Worm (Caenorhabditis elegans) whole organism, L1 larva: Measurements from ENCODE around the gene nlp-35.
A peak's percentile ranks its signal among the peaks of the same experiment; 100 is the strongest.

ENCODE experiments used
- C04F5.9 ChIP-seq: sonication (generic microtip); optimal IDR thresholded peaks from 2 replicates; lab custom pipeline; 2016; ENCODE audit warnings: missing genetic modification characterization, missing compliant biosample characterization
- C16A3.4 ChIP-seq: fragments of 150-350 bp; optimal IDR thresholded peaks from 2 replicates; lab custom pipeline; 2014; ENCODE audit warnings: missing biosample characterization, missing genetic modification characterization
- C34B4.2 ChIP-seq: sonication (generic microtip); optimal IDR thresholded peaks from 2 replicates; lab custom pipeline; 2017; ENCODE audit warnings: mild to moderate bottlenecking, missing genetic modification characterization, missing compliant biosample characterization
- F16B12.6 ChIP-seq: fragments of 150-350 bp; optimal IDR thresholded peaks from 2 replicates; lab custom pipeline; 2014; ENCODE audit warnings: missing biosample characterization, missing genetic modification characterization
- Y116A8C.19 ChIP-seq: sonication (generic microtip); optimal IDR thresholded peaks from 2 replicates; lab custom pipeline; 2016; ENCODE audit warnings: missing compliant biosample characterization, missing genetic modification characterization, borderline replicate concordance
- ama-1 ChIP-seq: fragments of 150-350 bp; optimal IDR thresholded peaks from 2 replicates; lab custom pipeline; 2014
- blmp-1 ChIP-seq: fragments of 150-350 bp; optimal IDR thresholded peaks from 2 replicates; lab custom pipeline; 2014; ENCODE audit warnings: missing biosample characterization, missing genetic modification characterization
- ceh-63 ChIP-seq: fragments of 200-800 bp; sonication (Bioruptor generic); optimal IDR thresholded peaks from 2 replicates; lab custom pipeline; 2018; ENCODE audit warnings: mild to moderate bottlenecking, missing genetic modification characterization, missing compliant biosample characterization
- ceh-8 ChIP-seq: fragments of 200-800 bp; sonication (Bioruptor generic); optimal IDR thresholded peaks from 2 replicates; lab custom pipeline; 2018; ENCODE audit warnings: mild to moderate bottlenecking, missing genetic modification characterization, moderate library complexity, missing compliant biosample characterization
- ceh-82 ChIP-seq, 3 experiments: fragments of 150-350 bp in 1 of 3; sonication (generic microtip) in 2 of 3; optimal IDR thresholded peaks; 2 replicates each; lab custom pipeline; 2014 to 2017; ENCODE audit warnings: missing biosample characterization in 3 of 3, missing genetic modification characterization in 3 of 3
- ceh-88 ChIP-seq: fragments of 200-800 bp; sonication (Bioruptor generic); IDR thresholded peaks from 2 replicates; pipeline ENCODE4 v1.3.6; 2022; ENCODE audit warnings: missing genetic modification characterization, missing compliant biosample characterization
- ces-1 ChIP-seq: fragments of 150-350 bp; optimal IDR thresholded peaks from 2 replicates; lab custom pipeline; 2014; ENCODE audit warnings: missing biosample characterization, missing genetic modification reagents, missing genetic modification characterization
- dpl-1 ChIP-seq, 3 experiments: fragments of 150-350 bp in 2 of 3; sonication (generic microtip) in 1 of 3; optimal IDR thresholded peaks; 2 replicates each; lab custom pipeline; 2014 to 2017; ENCODE audit warnings: missing biosample characterization in 3 of 3, missing genetic modification characterization in 3 of 3, missing genetic modification reagents in 3 of 3
- dsc-1 ChIP-seq: sonication (generic microtip); optimal IDR thresholded peaks from 2 replicates; lab custom pipeline; 2016; ENCODE audit warnings: mild to moderate bottlenecking, missing genetic modification characterization, missing compliant biosample characterization
- efl-1 ChIP-seq, 4 experiments: fragments of 150-350 bp; optimal IDR thresholded peaks in 3 of 4; peaks in 1 of 4; 1 replicate in 1 of 4; 2 replicates in 3 of 4; lab custom pipeline; 2014; ENCODE audit warnings: missing biosample characterization in 2 of 4, missing genetic modification characterization in 2 of 4, missing genetic modification reagents in 2 of 4
- egl-13 ChIP-seq: sonication (generic microtip); optimal IDR thresholded peaks from 2 replicates; lab custom pipeline; 2016; ENCODE audit warnings: missing genotype, missing genetic modification reagents, missing genetic modification characterization, missing compliant biosample characterization
- egl-27 ChIP-seq, 2 experiments: fragments of 150-350 bp in 1 of 2; sonication (generic microtip); optimal IDR thresholded peaks; 3 replicates each; lab custom pipeline; 2017 to 2018; ENCODE audit warnings: missing biosample characterization in 2 of 2, missing genetic modification characterization in 2 of 2, missing genetic modification reagents in 2 of 2
- elt-2 ChIP-seq: sonication (generic microtip); optimal IDR thresholded peaks from 2 replicates; lab custom pipeline; 2016; ENCODE audit warnings: missing genetic modification characterization, mild to moderate bottlenecking, inconsistent platforms, missing compliant biosample characterization, missing genetic modification reagents
- elt-3 ChIP-seq, 6 experiments: fragments of 150-350 bp in 1 of 6; sonication (generic microtip); optimal IDR thresholded peaks; 2 replicates each; lab custom pipeline; 2017 to 2018; ENCODE audit warnings: missing biosample characterization in 6 of 6, missing genetic modification characterization in 6 of 6, inconsistent platforms in 1 of 6
- fkh-10 ChIP-seq: sonication (generic microtip); optimal IDR thresholded peaks from 2 replicates; lab custom pipeline; 2017; ENCODE audit warnings: missing biosample characterization, missing genetic modification reagents, missing genetic modification characterization
- fkh-8 ChIP-seq: sonication (generic microtip); optimal IDR thresholded peaks from 2 replicates; lab custom pipeline; 2016; ENCODE audit warnings: mild to moderate bottlenecking, missing genetic modification characterization, missing compliant biosample characterization
- grh-1 ChIP-seq: fragments of 200-800 bp; sonication (Bioruptor generic); IDR thresholded peaks from 2 replicates; pipeline ENCODE4 v1.3.6; 2022; ENCODE audit warnings: missing genetic modification reagents, missing genetic modification characterization, missing compliant biosample characterization
- hlh-17 ChIP-seq: fragments of 200-800 bp; sonication (Bioruptor generic); optimal IDR thresholded peaks from 2 replicates; lab custom pipeline; 2018; ENCODE audit warnings: missing genetic modification characterization, mild to moderate bottlenecking, missing compliant biosample characterization, moderate library complexity, borderline replicate concordance
- hlh-4 ChIP-seq: sonication (generic microtip); optimal IDR thresholded peaks from 2 replicates; lab custom pipeline; 2016; ENCODE audit warnings: mild to moderate bottlenecking, missing genetic modification characterization, missing compliant biosample characterization
- hpl-2 ChIP-seq: fragments of 150-350 bp; optimal IDR thresholded peaks from 2 replicates; lab custom pipeline; 2014; ENCODE audit warnings: missing biosample characterization, missing genetic modification reagents, missing genetic modification characterization
- irx-1 ChIP-seq: sonication (generic microtip); optimal IDR thresholded peaks from 2 replicates; lab custom pipeline; 2016; ENCODE audit warnings: missing genetic modification characterization, missing compliant biosample characterization
- jun-1 ChIP-seq: fragments of 150-350 bp; optimal IDR thresholded peaks from 2 replicates; lab custom pipeline; 2014; ENCODE audit warnings: missing biosample characterization, missing genetic modification reagents, missing genetic modification characterization
- lin-14 ChIP-seq: fragments of 200-800 bp; sonication (Bioruptor generic); optimal IDR thresholded peaks from 2 replicates; lab custom pipeline; 2018; ENCODE audit warnings: mild to moderate bottlenecking, missing genetic modification characterization, moderate library complexity, missing compliant biosample characterization
- lin-35 ChIP-seq, 2 experiments: fragments of 150-350 bp; optimal IDR thresholded peaks; 2 replicates each; lab custom pipeline; 2014; ENCODE audit warnings: missing biosample characterization in 2 of 2, missing genetic modification characterization in 2 of 2, missing genetic modification reagents in 2 of 2
- lin-39 ChIP-seq: fragments of 150-350 bp; optimal IDR thresholded peaks from 2 replicates; lab custom pipeline; 2014; ENCODE audit warnings: missing biosample characterization, missing genetic modification reagents, missing genetic modification characterization
- lir-3 ChIP-seq: sonication (generic microtip); optimal IDR thresholded peaks from 2 replicates; lab custom pipeline; 2016; ENCODE audit warnings: mild to moderate bottlenecking, missing genetic modification characterization, moderate library complexity, missing compliant biosample characterization; ENCODE audit not compliant: poor library complexity
- lsy-2 ChIP-seq, 2 experiments: fragments of 150-350 bp; optimal IDR thresholded peaks; 2 replicates each; lab custom pipeline; 2014; ENCODE audit warnings: missing biosample characterization in 2 of 2, missing genetic modification characterization in 2 of 2
- nhr-12 ChIP-seq: sonication (generic microtip); optimal IDR thresholded peaks from 2 replicates; lab custom pipeline; 2017; ENCODE audit warnings: missing biosample characterization, missing genetic modification characterization
- nhr-20 ChIP-seq: sonication (generic microtip); optimal IDR thresholded peaks from 2 replicates; lab custom pipeline; 2016; ENCODE audit warnings: mild to moderate bottlenecking, missing genetic modification characterization, missing compliant biosample characterization
- nhr-237 ChIP-seq: fragments of 150-350 bp; optimal IDR thresholded peaks from 2 replicates; lab custom pipeline; 2014; ENCODE audit warnings: missing biosample characterization, missing genetic modification characterization
- nhr-47 ChIP-seq: sonication (generic microtip); optimal IDR thresholded peaks from 2 replicates; lab custom pipeline; 2016; ENCODE audit warnings: mild to moderate bottlenecking, missing genetic modification characterization, moderate library complexity, missing compliant biosample characterization
- nhr-76 ChIP-seq: sonication (generic microtip); optimal IDR thresholded peaks from 2 replicates; lab custom pipeline; 2017; ENCODE audit warnings: missing biosample characterization, missing genetic modification characterization
- nhr-77 ChIP-seq: fragments of 150-350 bp; optimal IDR thresholded peaks from 2 replicates; lab custom pipeline; 2014; ENCODE audit warnings: missing biosample characterization, missing genetic modification characterization
- nhr-90 ChIP-seq: sonication (generic microtip); optimal IDR thresholded peaks from 2 replicates; lab custom pipeline; 2016; ENCODE audit warnings: mild to moderate bottlenecking, missing genetic modification characterization, missing compliant biosample characterization; ENCODE audit not compliant: poor library complexity
- pag-3 ChIP-seq: sonication (generic microtip); optimal IDR thresholded peaks from 2 replicates; lab custom pipeline; 2017; ENCODE audit warnings: missing genetic modification characterization, mild to moderate bottlenecking, missing compliant biosample characterization, antibody characterized with exemption, borderline replicate concordance; ENCODE audit not compliant: insufficient read depth
- pax-3 ChIP-seq: fragments of 200-800 bp; sonication (Bioruptor generic); optimal IDR thresholded peaks from 2 replicates; lab custom pipeline; 2018; ENCODE audit warnings: mild to moderate bottlenecking, missing genetic modification characterization, moderate library complexity, missing compliant biosample characterization
- sox-4 ChIP-seq: sonication (generic microtip); optimal IDR thresholded peaks from 2 replicates; lab custom pipeline; 2016; ENCODE audit warnings: missing genetic modification characterization, missing compliant biosample characterization
- tlp-1 ChIP-seq: fragments of 150-350 bp; optimal IDR thresholded peaks from 2 replicates; lab custom pipeline; 2014; ENCODE audit warnings: missing biosample characterization, missing genetic modification characterization
- unc-130 ChIP-seq: fragments of 150-350 bp; optimal IDR thresholded peaks from 2 replicates; lab custom pipeline; 2017; ENCODE audit warnings: missing biosample characterization, missing genetic modification characterization, inconsistent platforms
- unc-30 ChIP-seq: sonication (generic microtip); optimal IDR thresholded peaks from 2 replicates; lab custom pipeline; 2017; ENCODE audit warnings: missing biosample characterization, missing genetic modification characterization
- unc-86 ChIP-seq: sonication (generic microtip); optimal IDR thresholded peaks from 2 replicates; lab custom pipeline; 2016; ENCODE audit warnings: missing genetic modification characterization, missing compliant biosample characterization
- unc-98 ChIP-seq: fragments of 200-800 bp; sonication (Bioruptor generic); IDR thresholded peaks from 2 replicates; pipeline ENCODE4 v1.3.6; 2022; ENCODE audit warnings: missing genetic modification characterization, missing compliant biosample characterization
- vab-15 ChIP-seq: sonication (generic microtip); optimal IDR thresholded peaks from 2 replicates; lab custom pipeline; 2017; ENCODE audit warnings: missing genotype, mild to moderate bottlenecking, missing genetic modification characterization, missing compliant biosample characterization
- xbp-1 ChIP-seq: sonication (generic microtip); optimal IDR thresholded peaks from 2 replicates; lab custom pipeline; 2016; ENCODE audit warnings: missing genetic modification characterization, missing compliant biosample characterization
- zip-4 ChIP-seq: fragments of 200-800 bp; sonication (Bioruptor generic); optimal IDR thresholded peaks from 2 replicates; lab custom pipeline; 2018; ENCODE audit warnings: mild to moderate bottlenecking, missing genetic modification characterization, moderate library complexity, missing compliant biosample characterization
- ztf-11 ChIP-seq, 2 experiments: sonication (generic microtip); optimal IDR thresholded peaks; 2 replicates each; lab custom pipeline; 2016 to 2017; ENCODE audit warnings: missing genetic modification characterization in 2 of 2, missing biosample characterization in 1 of 2, missing compliant biosample characterization in 1 of 2
- ztf-4 ChIP-seq: fragments of 150-350 bp; optimal IDR thresholded peaks from 2 replicates; lab custom pipeline; 2014; ENCODE audit warnings: missing biosample characterization, missing genetic modification characterization

nlp-35 gene

DNA sequence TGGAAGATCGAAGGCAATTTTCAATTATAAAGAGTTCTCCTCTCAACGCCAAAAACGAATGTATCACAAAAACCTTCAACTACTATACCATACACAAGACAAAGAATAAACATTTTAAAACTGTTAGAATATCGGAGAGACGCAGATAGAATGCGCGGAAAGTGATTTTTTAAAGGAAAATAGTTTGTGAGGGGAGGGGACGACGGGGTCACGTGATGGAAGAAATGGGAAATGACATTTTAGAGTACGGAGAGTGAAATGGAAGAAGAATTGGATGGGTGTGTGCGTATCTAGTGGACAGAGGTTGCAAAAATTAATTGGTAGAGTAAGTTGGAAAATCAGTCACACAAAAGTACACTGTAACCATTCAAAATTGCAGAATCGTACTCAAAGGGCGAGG lies 15.6 kb upstream of the nlp-35 start (continued):
- TF ChIP-seq C34B4.2 (tag; lab: Kevin White, UChicago): no peak
- no peak for TF ChIP-seq pag-3
- TF ChIP-seq ceh-82 (tag; optimal IDR thresholded peaks at IDR 0.05; lab: Kevin White, UChicago): no peak
- peak; percentile 53 for TF ChIP-seq nhr-237
- no peak for TF ChIP-seq sox-4 (tag; lab: Kevin White, UChicago)
- TF ChIP-seq egl-13 (tag; lab: Kevin White, UChicago): no peak
- no peak for TF ChIP-seq pax-3 (tag; lab: Kevin White, UChicago)
- TF ChIP-seq nhr-20 (tag; lab: Kevin White, UChicago): peak; percentile 90
- TF ChIP-seq lin-14 (GFP tag; lab: Kevin White, UChicago): peak; percentile 85
- TF ChIP-seq zip-4 (GFP tag; lab: Kevin White, UChicago): no peak
- TF ChIP-seq grh-1: peak; percentile 63; the same call in 1 of the 2 replicates
- no peak for TF ChIP-seq lin-39
- TF ChIP-seq dpl-1 (GFP tag; optimal IDR thresholded peaks at IDR 0.05; lab: Kevin White, UChicago): peak; percentile 45 to 52 (median 49)
- no peak for TF ChIP-seq ztf-11 (tag; optimal IDR thresholded peaks at IDR 0.05; lab: Kevin White, UChicago)
- TF ChIP-seq nhr-12 (tag; lab: Kevin White, UChicago): no peak
- TF ChIP-seq egl-27 (tag; optimal IDR thresholded peaks at IDR 0.05; lab: Kevin White, UChicago): no peak
- TF ChIP-seq C04F5.9 (tag; lab: Kevin White, UChicago): no peak
- TF ChIP-seq irx-1 (tag; lab: Kevin White, UChicago): no peak
- no peak for TF ChIP-seq hpl-2
- no peak for TF ChIP-seq F16B12.6 (tag; lab: Kevin White, UChicago)
- peak; percentile 66 to 68 for TF ChIP-seq lsy-2 (tag; optimal IDR thresholded peaks at IDR 0.05; lab: Kevin White, UChicago)
- TF ChIP-seq dsc-1 (tag; lab: Kevin White, UChicago): no peak
- no peak for TF ChIP-seq fkh-8 (tag; lab: Kevin White, UChicago)
- TF ChIP-seq C16A3.4: peak; percentile 50
- peak; percentile 86 for TF ChIP-seq nhr-90
- TF ChIP-seq vab-15: no peak
- TF ChIP-seq jun-1: no peak
- TF ChIP-seq efl-1 (optimal IDR thresholded peaks at IDR 0.05; lab: Kevin White, UChicago): peak; percentile 34 to 54
- peak; percentile 34 to 95 for TF ChIP-seq efl-1 (GFP tag; optimal IDR thresholded peaks at IDR 0.05 in 1 of 2; lab: Kevin White, UChicago)
- no peak for TF ChIP-seq unc-30 (tag; lab: Kevin White, UChicago)
- TF ChIP-seq ceh-8: no peak
- no peak for TF ChIP-seq ama-1 (lab: Kevin White, UChicago)
- TF ChIP-seq ceh-63 (GFP tag; lab: Kevin White, UChicago): no peak
- no peak for TF ChIP-seq nhr-77 (tag; lab: Kevin White, UChicago)
- peak; percentile 59 for TF ChIP-seq xbp-1 (tag; lab: Kevin White, UChicago)
- TF ChIP-seq blmp-1: peak; percentile 94
- peak; percentile 36; the same call in 1 of the 2 replicates for TF ChIP-seq ceh-88 (GFP tag; lab: Robert Waterston, UW)
- peak; percentile 21 for TF ChIP-seq unc-130 (tag; lab: Kevin White, UChicago)
- peak; percentile 15 for TF ChIP-seq lir-3 (tag; lab: Kevin White, UChicago)
- TF ChIP-seq tlp-1 (tag; lab: Kevin White, UChicago): no peak
- TF ChIP-seq ces-1 (GFP tag; lab: Kevin White, UChicago): no peak
- TF ChIP-seq nhr-47 (tag; lab: Kevin White, UChicago): peak; percentile 62
- no peak for TF ChIP-seq unc-98 (GFP tag; lab: Robert Waterston, UW)
- TF ChIP-seq hlh-4 (tag; lab: Kevin White, UChicago): no peak
- TF ChIP-seq lin-35 (GFP tag; optimal IDR thresholded peaks at IDR 0.05; lab: Kevin White, UChicago): peak; percentile 9 to 66
- TF ChIP-seq unc-86 (tag; lab: Kevin White, UChicago): no peak
- no peak for TF ChIP-seq fkh-10
- no peak for TF ChIP-seq Y116A8C.19
- no peak for TF ChIP-seq nhr-76
- no peak for TF ChIP-seq hlh-17 (GFP tag; lab: Kevin White, UChicago)
- no peak for TF ChIP-seq ztf-4 (tag; lab: Kevin White, UChicago)
- no peak for TF ChIP-seq elt-2 (tag; lab: Kevin White, UChicago)
- TF ChIP-seq elt-3 (tag; optimal IDR thresholded peaks at IDR 0.05; lab: Kevin White, UChicago): peak in 2 of 6 experiments; percentile 57 to 82
